In the genomic region with DNA sequence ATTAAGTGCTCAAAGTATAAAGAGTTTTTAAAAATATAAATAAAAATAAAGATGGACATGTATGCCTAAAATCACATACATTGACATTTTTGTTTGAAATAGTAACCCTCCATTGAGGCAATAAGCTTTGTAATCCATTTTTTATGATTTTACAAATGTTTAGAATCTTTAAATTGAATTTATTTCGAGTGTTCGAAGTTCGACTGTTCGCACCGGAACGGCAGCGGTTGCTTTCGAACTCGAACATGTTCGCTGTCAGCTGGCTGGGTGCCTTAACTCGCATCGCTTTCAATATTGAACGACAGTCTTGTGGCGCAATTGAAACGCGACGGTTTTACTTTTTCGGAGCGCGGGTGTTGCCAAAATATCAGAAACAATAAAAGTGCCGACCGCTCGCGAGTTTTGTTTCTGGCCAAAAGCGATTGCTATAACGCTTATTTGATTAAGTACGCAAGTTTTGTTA, we compare ENCODE assay signal across 1 fruit fly cellular context.
TF ChIP-seq lines count a peak whose summit lies in the region.

A gene (plus strand): TSS at position 299 of the 463 bp plus-strand sequence.

TF ChIP-seq in whole organism, embryonic, 481 proteins besides CTCF, POLR2A, EP300 and RAD21 (continued from another document and continues in another):
- TF ChIP-seq CG18262 (tag; optimal IDR thresholded peaks at IDR 0.05; lab: Kevin White, UChicago) (peak; percentile 61), ranshi (GFP tag; IDR thresholded peaks at IDR 0.05; lab: Robert Waterston, UW) (0 out of 2 replicates have a peak, but pooled peaks have one; percentile 15), CG6689 (GFP tag; IDR thresholded peaks at IDR 0.05; lab: Robert Waterston, UW) (no peak; the same call in 1 of the 2 replicates), scrt (GFP tag; optimal IDR thresholded peaks at IDR 0.05; lab: Kevin White, UChicago) (peak; percentile 77), pros (GFP tag; optimal IDR thresholded peaks at IDR 0.05; lab: Kevin White, UChicago) (no peak), jumu (GFP tag; optimal IDR thresholded peaks at IDR 0.05; lab: Kevin White, UChicago) (no peak), lilli (GFP tag; optimal IDR thresholded peaks at IDR 0.05; lab: Kevin White, UChicago) (peak; percentile 47), CG2116 (GFP tag; optimal IDR thresholded peaks at IDR 0.05; lab: Kevin White, UChicago) (no peak), lmd (GFP tag; IDR thresholded peaks at IDR 0.05; lab: Robert Waterston, UW) (peak; percentile 36), tgo (GFP tag; IDR thresholded peaks at IDR 0.05; lab: Robert Waterston, UW) (peak; percentile 43; the same call in 1 of the 3 replicates), Fer1 (GFP tag; optimal IDR thresholded peaks at IDR 0.05; lab: Kevin White, UChicago) (peak; percentile 92), Atf3 (GFP tag; optimal IDR thresholded peaks at IDR 0.05; lab: Kevin White, UChicago) (no peak), HLHmδ (GFP tag; optimal IDR thresholded peaks at IDR 0.05; lab: Kevin White, UChicago) (peak; percentile 84), az2 (GFP tag; optimal IDR thresholded peaks at IDR 0.05; lab: Kevin White, UChicago) (no peak), Mad (GFP tag; optimal IDR thresholded peaks at IDR 0.05; lab: Kevin White, UChicago) (no peak), CG17328 (GFP tag; IDR thresholded peaks at IDR 0.05; lab: Robert Waterston, UW) (peak; percentile 34), salm (tag; optimal IDR thresholded peaks at IDR 0.05; lab: Kevin White, UChicago) (no peak), h (optimal IDR thresholded peaks at IDR 0.05; lab: Kevin White, UChicago) (no peak), CG7357 (GFP tag; IDR thresholded peaks at IDR 0.05; lab: Robert Waterston, UW) (no peak), CG16863 (GFP tag; optimal IDR thresholded peaks at IDR 0.05; lab: Kevin White, UChicago) (no peak), wek (GFP tag; optimal IDR thresholded peaks at IDR 0.05; lab: Kevin White, UChicago) (peak; percentile 38), Sry-β (GFP tag; optimal IDR thresholded peaks at IDR 0.05; lab: Kevin White, UChicago) (no peak), Rx (GFP tag; IDR thresholded peaks at IDR 0.05; lab: Robert Waterston, UW) (no peak), CG11695 (GFP tag; IDR thresholded peaks at IDR 0.05; lab: Robert Waterston, UW) (peak; percentile 46; the same call in 2 of the 3 replicates), bcd (GFP tag; optimal IDR thresholded peaks at IDR 0.05; lab: Kevin White, UChicago) (peak; percentile 48), chn (GFP tag; optimal IDR thresholded peaks at IDR 0.05; lab: Kevin White, UChicago) (no peak), CG12744 (GFP tag; optimal IDR thresholded peaks at IDR 0.05; lab: Kevin White, UChicago) (no peak), Dip3 (GFP tag; optimal IDR thresholded peaks at IDR 0.05; lab: Kevin White, UChicago) (no peak), hkb (optimal IDR thresholded peaks at IDR 0.05; lab: Kevin White, UChicago) (no peak), hkb (GFP tag; IDR thresholded peaks at IDR 0.05; lab: Robert Waterston, UW) (peak; percentile 57), Nf-YC (tag; optimal IDR thresholded peaks at IDR 0.05; lab: Kevin White, UChicago) (peak; percentile 41), CG17385 (GFP tag; optimal IDR thresholded peaks at IDR 0.05; lab: Kevin White, UChicago) (peak; percentile 71), en (GFP tag; optimal IDR thresholded peaks at IDR 0.05; lab: Kevin White, UChicago) (no peak), dm (GFP tag; optimal IDR thresholded peaks at IDR 0.05; lab: Kevin White, UChicago) (no peak), CG4328 (GFP tag; optimal IDR thresholded peaks at IDR 0.05; lab: Kevin White, UChicago) (peak; percentile 55), D19B (GFP tag; optimal IDR thresholded peaks at IDR 0.05; lab: Kevin White, UChicago) (no peak), eve (GFP tag; optimal IDR thresholded peaks at IDR 0.05; lab: Kevin White, UChicago) (no peak), CG32772 (GFP tag; IDR thresholded peaks at IDR 0.05; lab: Robert Waterston, UW) (no peak), sqz (GFP tag; optimal IDR thresholded peaks at IDR 0.05; lab: Kevin White, UChicago) (peak; percentile 65), CG9876 (GFP tag; optimal IDR thresholded peaks at IDR 0.05; lab: Kevin White, UChicago) (no peak), CG7372 (GFP tag; IDR thresholded peaks at IDR 0.05; lab: Robert Waterston, UW) (no peak), Bteb2 (GFP tag; optimal IDR thresholded peaks at IDR 0.05; lab: Kevin White, UChicago) (no peak), CG12071 (GFP tag; optimal IDR thresholded peaks at IDR 0.05; lab: Kevin White, UChicago) (peak; percentile 75), CG1603 (tag; optimal IDR thresholded peaks at IDR 0.05; lab: Kevin White, UChicago) (peak; percentile 16), ato (GFP tag; IDR thresholded peaks at IDR 0.05; lab: Robert Waterston, UW; ENCODE audit: partially characterized antibody) (peak; percentile 35; the same call in 1 of the 2 replicates), luna (GFP tag; optimal IDR thresholded peaks at IDR 0.05; lab: Kevin White, UChicago) (no peak), HLH54F (GFP tag; optimal IDR thresholded peaks at IDR 0.05; lab: Kevin White, UChicago) (peak; percentile 25), CG31224 (GFP tag; IDR thresholded peaks at IDR 0.05; lab: Robert Waterston, UW) (no peak), tll (GFP tag; optimal IDR thresholded peaks at IDR 0.05; lab: Kevin White, UChicago) (no peak), cad (GFP tag; optimal IDR thresholded peaks at IDR 0.05; lab: Kevin White, UChicago) (no peak), Poxn (GFP tag; IDR thresholded peaks at IDR 0.05; lab: Robert Waterston, UW) (no peak), GATAe (GFP tag; conservative IDR thresholded peaks at IDR 0.05; lab: Robert Waterston, UW) (no peak), CG12942 (GFP tag; optimal IDR thresholded peaks at IDR 0.05; lab: Kevin White, UChicago) (no peak), CG2129 (GFP tag; IDR thresholded peaks at IDR 0.05; lab: Robert Waterston, UW; ENCODE audit: partially characterized antibody) (no peak), CG3726 (GFP tag; IDR thresholded peaks at IDR 0.05; lab: Robert Waterston, UW) (no peak), Nf-YA (GFP tag; IDR thresholded peaks at IDR 0.05; lab: Robert Waterston, UW) (no peak), Awh (GFP tag; IDR thresholded peaks at IDR 0.05; lab: Robert Waterston, UW) (no peak; the same call in 1 of the 2 replicates), CG34224 (GFP tag; IDR thresholded peaks at IDR 0.05; lab: Robert Waterston, UW; ENCODE audit: partially characterized antibody) (peak; percentile 25), Sox100B (GFP tag; optimal IDR thresholded peaks at IDR 0.05; lab: Kevin White, UChicago) (peak; percentile 47), CG12769 (tag; optimal IDR thresholded peaks at IDR 0.05; lab: Kevin White, UChicago) (peak; percentile 65), tap (tag; optimal IDR thresholded peaks at IDR 0.05; lab: Kevin White, UChicago) (peak; percentile 49), CG14965 (GFP tag; optimal IDR thresholded peaks at IDR 0.05; lab: Kevin White, UChicago; ENCODE audit: borderline replicate concordance) (no peak), dmrt99B (tag; optimal IDR thresholded peaks at IDR 0.05; lab: Kevin White, UChicago) (peak; percentile 60), CG10321 (GFP tag; IDR thresholded peaks at IDR 0.05; lab: Robert Waterston, UW) (0 out of 2 replicates have a peak, but pooled peaks have one; percentile 5), lab (GFP tag; optimal IDR thresholded peaks at IDR 0.05; lab: Kevin White, UChicago) (peak; percentile 92), croc (GFP tag; conservative IDR thresholded peaks at IDR 0.05; lab: Robert Waterston, UW) (no peak), CG15696 (tag; optimal IDR thresholded peaks at IDR 0.05; lab: Kevin White, UChicago) (no peak), CrebB (tag; optimal IDR thresholded peaks at IDR 0.05; lab: Kevin White, UChicago) (peak; percentile 85), CG12219 (GFP tag; optimal IDR thresholded peaks at IDR 0.05; lab: Kevin White, UChicago) (peak; percentile 67), CG13894 (tag; optimal IDR thresholded peaks at IDR 0.05; lab: Kevin White, UChicago) (peak; percentile 87), Doc2 (GFP tag; IDR thresholded peaks at IDR 0.05; lab: Robert Waterston, UW) (no peak), nerfin-1 (tag; optimal IDR thresholded peaks at IDR 0.05; lab: Kevin White, UChicago) (no peak), maf-S (GFP tag; optimal IDR thresholded peaks at IDR 0.05; lab: Kevin White, UChicago) (no peak), Ada2b (GFP tag; IDR thresholded peaks at IDR 0.05; lab: Robert Waterston, UW) (peak; percentile 33; the same call in 1 of the 2 replicates), gcm2 (GFP tag; optimal IDR thresholded peaks at IDR 0.05; lab: Kevin White, UChicago) (no peak), CG12104 (GFP tag; optimal IDR thresholded peaks at IDR 0.05; lab: Kevin White, UChicago) (no peak), CG9727 (GFP tag; optimal IDR thresholded peaks at IDR 0.05; lab: Kevin White, UChicago) (peak; percentile 20), run (tag; optimal IDR thresholded peaks at IDR 0.05; lab: Kevin White, UChicago) (no peak), CG3838 (GFP tag; optimal IDR thresholded peaks at IDR 0.05; lab: Kevin White, UChicago) (no peak), Ets97D (GFP tag; optimal IDR thresholded peaks at IDR 0.05; lab: Kevin White, UChicago) (peak; percentile 23), CG11560 (tag; IDR thresholded peaks at IDR 0.05; lab: Robert Waterston, UW) (no peak), NC2α (GFP tag; optimal IDR thresholded peaks at IDR 0.05; lab: Kevin White, UChicago) (no peak), CG6654 (GFP tag; optimal IDR thresholded peaks at IDR 0.05; lab: Kevin White, UChicago) (no peak), Atf6 (GFP tag; IDR thresholded peaks at IDR 0.05; lab: Robert Waterston, UW) (no peak; the same call in 1 of the 2 replicates), Rfx (GFP tag; IDR thresholded peaks at IDR 0.05; lab: Robert Waterston, UW) (peak; percentile 63), CG32532 (GFP tag; IDR thresholded peaks at IDR 0.05; lab: Robert Waterston, UW) (peak; percentile 90), crc (GFP tag; optimal IDR thresholded peaks at IDR 0.05; lab: Kevin White, UChicago) (no peak), zfh1 (GFP tag; IDR thresholded peaks at IDR 0.05; lab: Robert Waterston, UW) (no peak), CG3281 (GFP tag; optimal IDR thresholded peaks at IDR 0.05; lab: Kevin White, UChicago) (peak; percentile 83), vnd (GFP tag; IDR thresholded peaks at IDR 0.05; lab: Robert Waterston, UW; ENCODE audit: partially characterized antibody) (peak; percentile 38; the same call in 2 of the 3 replicates), usp (GFP tag; optimal IDR thresholded peaks at IDR 0.05; lab: Kevin White, UChicago) (no peak), CG9609 (GFP tag; optimal IDR thresholded peaks at IDR 0.05; lab: Kevin White, UChicago) (no peak), chif (GFP tag; optimal IDR thresholded peaks at IDR 0.05; lab: Kevin White, UChicago) (no peak), bbx (GFP tag; IDR thresholded peaks at IDR 0.05; lab: Robert Waterston, UW; ENCODE audit: partially characterized antibody) (peak; percentile 67; the same call in 1 of the 2 replicates), HHEX (GFP tag; optimal IDR thresholded peaks at IDR 0.05; lab: Kevin White, UChicago) (peak; percentile 62), dan (GFP tag; IDR thresholded peaks at IDR 0.05; lab: Robert Waterston, UW) (no peak), Adf1 (GFP tag; IDR thresholded peaks at IDR 0.05; lab: Robert Waterston, UW) (peak; percentile 63; the same call in 1 of the 2 replicates), fd102C (GFP tag; optimal IDR thresholded peaks at IDR 0.05; lab: Kevin White, UChicago) (no peak), Blimp-1 (GFP tag; optimal IDR thresholded peaks at IDR 0.05; lab: Kevin White, UChicago) (peak; percentile 61), sisA (GFP tag; IDR thresholded peaks at IDR 0.05; lab: Robert Waterston, UW) (no peak; the same call in 1 of the 2 replicates), NfI (GFP tag; optimal IDR thresholded peaks at IDR 0.05; lab: Kevin White, UChicago) (peak; percentile 19), hth (optimal IDR thresholded peaks at IDR 0.05; lab: Kevin White, UChicago) (no peak), Asciz (GFP tag; optimal IDR thresholded peaks at IDR 0.05; lab: Kevin White, UChicago) (peak; percentile 25), al (GFP tag; IDR thresholded peaks at IDR 0.05; lab: Robert Waterston, UW) (no peak), CG5180 (GFP tag; optimal IDR thresholded peaks at IDR 0.05; lab: Kevin White, UChicago) (peak; percentile 99), CkIIα-i1 (GFP tag; IDR thresholded peaks at IDR 0.05; lab: Robert Waterston, UW) (no peak), CG10565 (GFP tag; optimal IDR thresholded peaks at IDR 0.05; lab: Kevin White, UChicago) (no peak), Dek (tag; optimal IDR thresholded peaks at IDR 0.05; lab: Kevin White, UChicago) (peak; percentile 36), yki (optimal IDR thresholded peaks at IDR 0.05; lab: Kevin White, UChicago) (no peak), Hr51 (GFP tag; optimal IDR thresholded peaks at IDR 0.05; lab: Kevin White, UChicago) (peak in 1 of 2 experiments; percentile 25), unpg (GFP tag; optimal IDR thresholded peaks at IDR 0.05; lab: Kevin White, UChicago) (peak; percentile 54), CG7987 (GFP tag; optimal IDR thresholded peaks at IDR 0.05; lab: Kevin White, UChicago) (peak; percentile 88), ci (GFP tag; IDR thresholded peaks at IDR 0.05; lab: Robert Waterston, UW) (peak; percentile 91), stc (GFP tag; IDR thresholded peaks at IDR 0.05; lab: Robert Waterston, UW) (no peak), trh (GFP tag; optimal IDR thresholded peaks at IDR 0.05; lab: Kevin White, UChicago) (no peak), PHDP (tag; optimal IDR thresholded peaks at IDR 0.05; lab: Kevin White, UChicago) (peak; percentile 59), Bgb (GFP tag; IDR thresholded peaks at IDR 0.05; lab: Robert Waterston, UW; ENCODE audit: partially characterized antibody) (peak; percentile 69; the same call in 1 of the 2 replicates), pita (GFP tag; optimal IDR thresholded peaks at IDR 0.05; lab: Kevin White, UChicago) (no peak), CG9817 (tag; optimal IDR thresholded peaks at IDR 0.05; lab: Kevin White, UChicago) (no peak), CG2202 (tag; optimal IDR thresholded peaks at IDR 0.05; lab: Kevin White, UChicago) (peak; percentile 6), CG2712 (tag; optimal IDR thresholded peaks at IDR 0.05; lab: Kevin White, UChicago) (peak; percentile 53), CG1024 (GFP tag; IDR thresholded peaks at IDR 0.05; lab: Robert Waterston, UW) (no peak), gcm (GFP tag; optimal IDR thresholded peaks at IDR 0.05; lab: Kevin White, UChicago) (peak; percentile 24), pho (GFP tag; optimal IDR thresholded peaks at IDR 0.05; lab: Kevin White, UChicago) (peak; percentile 63), sens (GFP tag; lab: Kevin White, UChicago) (peak; percentile 45), kay (GFP tag; optimal IDR thresholded peaks at IDR 0.05; lab: Kevin White, UChicago) (no peak), mld (GFP tag; IDR thresholded peaks at IDR 0.05; lab: Robert Waterston, UW; ENCODE audit: partially characterized antibody) (no peak)
